Fruit fly (Drosophila melanogaster) whole organism, pupa: Measurements from ENCODE around the gene TSG101.
A peak's percentile ranks its signal among the peaks of the same experiment; 100 is the strongest.

Experiments
- CG12605 ChIP-seq: fragments of 200-800 bp; sonication (Bioruptor generic); IDR thresholded peaks from 2 replicates; pipeline ENCODE4 v1.3.6; 2022; ENCODE audit warnings: missing biosample characterization, missing genetic modification characterization
- CG13204 ChIP-seq: fragments of 200-800 bp; sonication (Bioruptor generic); optimal IDR thresholded peaks from 2 replicates; lab custom pipeline; 2018; ENCODE audit warnings: missing biosample characterization, mild to moderate bottlenecking, missing genetic modification characterization, moderate library complexity
- CG17806 ChIP-seq: fragments of 200-800 bp; sonication (Bioruptor generic); optimal IDR thresholded peaks from 2 replicates; lab custom pipeline; 2018; ENCODE audit warnings: missing biosample characterization, mild to moderate bottlenecking, missing genetic modification characterization, moderate library complexity
- D1 ChIP-seq: fragments of 200-800 bp; sonication (Bioruptor generic); optimal IDR thresholded peaks from 2 replicates; lab custom pipeline; 2018; ENCODE audit warnings: missing biosample characterization, mild to moderate bottlenecking, missing genetic modification characterization, moderate library complexity
- EcR ChIP-seq: fragments of 200-800 bp; sonication (Bioruptor generic); optimal IDR thresholded peaks from 3 replicates; lab custom pipeline; 2019; ENCODE audit warnings: missing biosample characterization, missing genetic modification characterization, mild to moderate bottlenecking, moderate library complexity, missing genetic modification reagents
- Pif1A ChIP-seq: fragments of 200-800 bp; sonication (Bioruptor generic); optimal IDR thresholded peaks from 3 replicates; lab custom pipeline; 2016; ENCODE audit warnings: missing biosample characterization, missing genetic modification characterization
- Pif1B ChIP-seq: fragments of 200-800 bp; sonication (Bioruptor generic); optimal IDR thresholded peaks from 3 replicates; lab custom pipeline; 2016; ENCODE audit warnings: missing biosample characterization, missing genetic modification characterization
- fd96Ca ChIP-seq: fragments of 200-800 bp; sonication (Bioruptor generic); IDR thresholded peaks from 3 replicates; pipeline ENCODE4 v1.3.6; 2022; ENCODE audit warnings: missing biosample characterization, missing genetic modification characterization
- rn ChIP-seq: fragments of 200-800 bp; sonication (Bioruptor generic); IDR thresholded peaks from 2 replicates; pipeline ENCODE4 v1.3.6; 2022; ENCODE audit warnings: missing biosample characterization, missing genetic modification characterization

DNA sequence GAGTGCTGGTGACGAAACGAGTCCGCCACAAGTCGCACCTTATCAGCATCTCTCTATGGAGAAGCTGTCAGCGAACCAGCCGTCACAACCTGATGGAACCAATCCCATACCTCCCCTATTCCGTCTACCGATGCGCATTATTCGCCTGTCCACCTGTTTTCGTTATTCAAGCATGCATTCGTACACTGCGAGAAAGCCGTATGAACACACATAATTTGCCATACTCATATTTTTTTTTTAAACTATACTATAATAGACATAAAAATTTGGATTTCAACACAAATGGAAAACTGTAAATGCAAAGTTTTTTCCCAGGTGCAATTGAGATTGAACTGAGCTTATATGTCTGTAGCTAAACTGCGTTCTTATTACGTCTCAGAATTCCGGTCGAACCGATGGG is 45.5 kb upstream of the TSG101 start:
- no peak for TF ChIP-seq D1
- TF ChIP-seq CG13204: no peak
- no peak for TF ChIP-seq rn (GFP tag; lab: Robert Waterston, UW)
- no peak for TF ChIP-seq Pif1A (GFP tag; lab: Kevin White, UChicago)
- peak; percentile 78 for TF ChIP-seq EcR (GFP tag; lab: Kevin White, UChicago)
- TF ChIP-seq CG17806: peak; percentile 71
- TF ChIP-seq Pif1B (GFP tag; lab: Kevin White, UChicago): no peak
- TF ChIP-seq fd96Ca: peak; percentile 38; the same call in 2 of the 3 replicates
- peak; percentile 37; the same call in 1 of the 2 replicates for TF ChIP-seq CG12605 (GFP tag; lab: Robert Waterston, UW)
